Worm (Caenorhabditis elegans) whole organism, L1 larva: Measurements from ENCODE around the gene unc-129.

Source experiments
- F16B12.6 ChIP-seq: fragments of 150-350 bp; optimal IDR thresholded peaks from 2 replicates; lab custom pipeline; 2014; ENCODE audit warnings: missing biosample characterization, missing genetic modification characterization
- aha-1 ChIP-seq: fragments of 150-350 bp; optimal IDR thresholded peaks from 2 replicates; lab custom pipeline; 2014; ENCODE audit warnings: missing biosample characterization, missing genetic modification characterization
- blmp-1 ChIP-seq: fragments of 150-350 bp; optimal IDR thresholded peaks from 2 replicates; lab custom pipeline; 2014; ENCODE audit warnings: missing biosample characterization, missing genetic modification characterization
- ceh-8 ChIP-seq: fragments of 200-800 bp; sonication (Bioruptor generic); optimal IDR thresholded peaks from 2 replicates; lab custom pipeline; 2018; ENCODE audit warnings: mild to moderate bottlenecking, missing genetic modification characterization, moderate library complexity, missing compliant biosample characterization
- ceh-90 ChIP-seq: sonication (generic microtip); optimal IDR thresholded peaks from 2 replicates; lab custom pipeline; 2016; ENCODE audit warnings: missing genetic modification characterization, missing compliant biosample characterization
- dpl-1 ChIP-seq, 3 experiments: fragments of 150-350 bp in 2 of 3; sonication (generic microtip) in 1 of 3; optimal IDR thresholded peaks; 2 replicates each; lab custom pipeline; 2014 to 2017; ENCODE audit warnings: missing biosample characterization in 3 of 3, missing genetic modification characterization in 3 of 3, missing genetic modification reagents in 3 of 3
- efl-1 ChIP-seq, 4 experiments: fragments of 150-350 bp; optimal IDR thresholded peaks in 3 of 4; peaks in 1 of 4; 1 replicate in 1 of 4; 2 replicates in 3 of 4; lab custom pipeline; 2014; ENCODE audit warnings: missing biosample characterization in 2 of 4, missing genetic modification characterization in 2 of 4, missing genetic modification reagents in 2 of 4
- efl-3 ChIP-seq: fragments of 200-800 bp; sonication (Bioruptor generic); optimal IDR thresholded peaks from 2 replicates; lab custom pipeline; 2018; ENCODE audit warnings: mild to moderate bottlenecking, missing genetic modification characterization, missing compliant biosample characterization
- egl-27 ChIP-seq, 2 experiments: fragments of 150-350 bp in 1 of 2; sonication (generic microtip); optimal IDR thresholded peaks; 3 replicates each; lab custom pipeline; 2017 to 2018; ENCODE audit warnings: missing biosample characterization in 2 of 2, missing genetic modification characterization in 2 of 2, missing genetic modification reagents in 2 of 2
- ets-5 ChIP-seq: fragments of 200-800 bp; sonication (Bioruptor generic); IDR thresholded peaks from 2 replicates; pipeline ENCODE4 v1.3.6; 2022; ENCODE audit warnings: missing genetic modification characterization, missing compliant biosample characterization
- fkh-10 ChIP-seq: sonication (generic microtip); optimal IDR thresholded peaks from 2 replicates; lab custom pipeline; 2017; ENCODE audit warnings: missing biosample characterization, missing genetic modification reagents, missing genetic modification characterization
- grh-1 ChIP-seq: fragments of 200-800 bp; sonication (Bioruptor generic); IDR thresholded peaks from 2 replicates; pipeline ENCODE4 v1.3.6; 2022; ENCODE audit warnings: missing genetic modification reagents, missing genetic modification characterization, missing compliant biosample characterization
- isw-1 ChIP-seq: fragments of 200-800 bp; sonication (Bioruptor generic); IDR thresholded peaks from 2 replicates; pipeline ENCODE4 v1.3.6; 2022; ENCODE audit warnings: missing genetic modification characterization, missing compliant biosample characterization
- lin-14 ChIP-seq: fragments of 200-800 bp; sonication (Bioruptor generic); optimal IDR thresholded peaks from 2 replicates; lab custom pipeline; 2018; ENCODE audit warnings: mild to moderate bottlenecking, missing genetic modification characterization, moderate library complexity, missing compliant biosample characterization
- lin-15B ChIP-seq: fragments of 150-350 bp; sonication (generic microtip); optimal IDR thresholded peaks from 3 replicates; lab custom pipeline; 2014; ENCODE audit warnings: missing biosample characterization, missing genetic modification characterization
- lir-3 ChIP-seq: sonication (generic microtip); optimal IDR thresholded peaks from 2 replicates; lab custom pipeline; 2016; ENCODE audit warnings: mild to moderate bottlenecking, missing genetic modification characterization, moderate library complexity, missing compliant biosample characterization; ENCODE audit not compliant: poor library complexity
- nhr-71 ChIP-seq: sonication (generic microtip); optimal IDR thresholded peaks from 2 replicates; lab custom pipeline; 2016; ENCODE audit warnings: mild to moderate bottlenecking, missing genetic modification characterization, moderate library complexity, missing compliant biosample characterization
- pqm-1 ChIP-seq: sonication (generic microtip); optimal IDR thresholded peaks from 3 replicates; lab custom pipeline; 2017; ENCODE audit warnings: missing biosample characterization, missing genetic modification characterization
- skn-1 ChIP-seq: fragments of 150-350 bp; optimal IDR thresholded peaks from 2 replicates; lab custom pipeline; 2014; ENCODE audit warnings: missing biosample characterization, missing genetic modification characterization
- snpc-4 ChIP-seq: fragments of 150-350 bp; optimal IDR thresholded peaks from 2 replicates; lab custom pipeline; 2014; ENCODE audit warnings: missing biosample characterization, missing genetic modification characterization
- snu-23 ChIP-seq: sonication (generic microtip); optimal IDR thresholded peaks from 2 replicates; lab custom pipeline; 2016; ENCODE audit warnings: missing genetic modification characterization, missing compliant biosample characterization
- xbp-1 ChIP-seq: sonication (generic microtip); optimal IDR thresholded peaks from 2 replicates; lab custom pipeline; 2016; ENCODE audit warnings: missing genetic modification characterization, missing compliant biosample characterization
- zag-1 ChIP-seq: fragments of 150-350 bp; optimal IDR thresholded peaks from 2 replicates; lab custom pipeline; 2014; ENCODE audit warnings: missing biosample characterization, missing genetic modification characterization

The unc-129 gene

DNA sequence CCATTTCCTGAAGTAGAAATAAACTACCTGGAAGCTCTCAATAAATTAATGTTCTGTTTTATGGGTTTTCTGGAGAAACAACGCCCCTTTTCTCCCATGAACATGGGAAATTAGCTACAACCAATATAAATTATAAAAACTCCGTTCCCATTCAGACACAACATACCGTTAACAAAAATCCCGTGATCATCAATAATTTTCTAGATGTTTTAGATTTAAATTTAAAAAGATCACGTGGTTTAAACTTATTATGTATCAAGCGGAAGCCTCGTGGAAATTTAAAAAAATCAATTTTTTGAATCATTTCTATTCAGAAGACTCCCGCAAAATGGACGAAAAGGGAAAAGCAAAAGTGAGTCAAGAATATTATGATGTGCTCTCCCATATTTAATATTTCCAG lies 39.3 kb downstream of the unc-129 start, which contains the start of gene C53B4.2:
TSS of gene C53B4.2 (plus strand) at position 301 of the 400 bp plus-strand sequence.
- TF ChIP-seq snpc-4 (tag; lab: Kevin White, UChicago) (no peak), aha-1 (tag; lab: Kevin White, UChicago) (no peak), ceh-8 (no peak), lin-15B (no peak), egl-27 (tag; optimal IDR thresholded peaks at IDR 0.05; lab: Kevin White, UChicago) (no peak), pqm-1 (tag; lab: Kevin White, UChicago) (no peak), lir-3 (tag; lab: Kevin White, UChicago) (no peak), dpl-1 (GFP tag; optimal IDR thresholded peaks at IDR 0.05; lab: Kevin White, UChicago) (no peak), lin-14 (GFP tag; lab: Kevin White, UChicago) (no peak), F16B12.6 (tag; lab: Kevin White, UChicago) (no peak)

ce11 chrIV:8956189-8956588 lies 49.0 kb downstream of the unc-129 start, which contains the start of gene tpra-1:
Gene tpra-1, plus strand, starts transcription at chrIV:8956489.
- TF ChIP-seq blmp-1 (no peak), fkh-10 (no peak), ceh-90 (no peak), isw-1 (GFP tag; lab: Robert Waterston, UW) (no peak), xbp-1 (tag; lab: Kevin White, UChicago) (no peak), zag-1 (tag; lab: Kevin White, UChicago) (no peak), grh-1 (GFP tag; lab: Robert Waterston, UW) (no peak), snu-23 (no peak), ets-5 (GFP tag; lab: Robert Waterston, UW) (no peak)

ce11 chrIV:8954126-8954525 lies 51.1 kb downstream of the unc-129 start:
- no peak for TF ChIP-seq efl-3 (GFP tag; lab: Kevin White, UChicago)
- TF ChIP-seq nhr-71 (tag; lab: Kevin White, UChicago), result no peak
- TF ChIP-seq skn-1 (tag; lab: Kevin White, UChicago), result peak; percentile 34
- TF ChIP-seq lin-14 (GFP tag; lab: Kevin White, UChicago), result peak; percentile 56
- TF ChIP-seq efl-1 (optimal IDR thresholded peaks at IDR 0.05; lab: Kevin White, UChicago), result no peak
- peak in 1 of 2 experiments; percentile 74 for TF ChIP-seq efl-1 (GFP tag; optimal IDR thresholded peaks at IDR 0.05 in 1 of 2; lab: Kevin White, UChicago)
- peak; percentile 24 for TF ChIP-seq snu-23
